Worm (Caenorhabditis elegans) whole organism, L1 larva: ENCODE measurements around the gene K08B12.3.

Source experiments
- ces-1 ChIP-seq: fragments of 150-350 bp; optimal IDR thresholded peaks from 2 replicates; lab custom pipeline; 2014; ENCODE audit warnings: missing biosample characterization, missing genetic modification reagents, missing genetic modification characterization
- egl-27 ChIP-seq, 2 experiments: fragments of 150-350 bp in 1 of 2; sonication (generic microtip); optimal IDR thresholded peaks; 3 replicates each; lab custom pipeline; 2017 to 2018; ENCODE audit warnings: missing biosample characterization in 2 of 2, missing genetic modification characterization in 2 of 2, missing genetic modification reagents in 2 of 2
- lin-14 ChIP-seq: fragments of 200-800 bp; sonication (Bioruptor generic); optimal IDR thresholded peaks from 2 replicates; lab custom pipeline; 2018; ENCODE audit warnings: mild to moderate bottlenecking, missing genetic modification characterization, moderate library complexity, missing compliant biosample characterization
- lir-3 ChIP-seq: sonication (generic microtip); optimal IDR thresholded peaks from 2 replicates; lab custom pipeline; 2016; ENCODE audit warnings: mild to moderate bottlenecking, missing genetic modification characterization, moderate library complexity, missing compliant biosample characterization; ENCODE audit not compliant: poor library complexity
- mep-1 ChIP-seq: fragments of 150-350 bp; optimal IDR thresholded peaks from 2 replicates; lab custom pipeline; 2014; ENCODE audit warnings: missing biosample characterization, missing genetic modification characterization
- nhr-76 ChIP-seq: sonication (generic microtip); optimal IDR thresholded peaks from 2 replicates; lab custom pipeline; 2017; ENCODE audit warnings: missing biosample characterization, missing genetic modification characterization
- nhr-77 ChIP-seq: fragments of 150-350 bp; optimal IDR thresholded peaks from 2 replicates; lab custom pipeline; 2014; ENCODE audit warnings: missing biosample characterization, missing genetic modification characterization
- swsn-7 ChIP-seq: sonication (generic microtip); optimal IDR thresholded peaks from 2 replicates; lab custom pipeline; 2016; ENCODE audit warnings: missing genetic modification characterization, missing compliant biosample characterization
- vab-15 ChIP-seq: sonication (generic microtip); optimal IDR thresholded peaks from 2 replicates; lab custom pipeline; 2017; ENCODE audit warnings: missing genotype, mild to moderate bottlenecking, missing genetic modification characterization, missing compliant biosample characterization

DNA sequence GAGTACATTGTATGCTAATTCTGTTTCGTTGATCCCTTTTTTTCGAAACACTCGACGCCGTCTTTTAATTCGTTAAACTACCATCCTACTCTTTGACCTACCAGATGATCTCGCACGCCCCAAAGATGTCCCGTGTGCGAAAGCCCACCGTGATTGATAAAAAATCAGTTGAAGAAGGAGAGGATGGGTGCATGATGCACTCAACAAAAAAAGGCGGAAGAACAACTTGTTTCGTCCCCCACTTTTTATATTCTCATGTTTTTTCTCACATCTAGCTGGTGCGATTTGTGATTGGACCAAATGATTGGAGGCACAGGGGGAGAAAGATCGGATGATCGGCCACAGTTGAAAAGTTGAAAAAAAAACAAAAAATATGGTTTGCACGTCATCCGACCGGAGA is 3.4 kb downstream of the K08B12.3 start:
- TF ChIP-seq ces-1 (GFP tag; lab: Kevin White, UChicago) (no peak), lin-14 (peak; percentile 57), egl-27 (tag; optimal IDR thresholded peaks at IDR 0.05; lab: Kevin White, UChicago) (no peak), nhr-77 (no peak), lir-3 (tag; lab: Kevin White, UChicago) (no peak), vab-15 (tag; lab: Kevin White, UChicago) (no peak), nhr-76 (tag; lab: Kevin White, UChicago) (no peak), mep-1 (tag; lab: Kevin White, UChicago) (no peak), swsn-7 (tag; lab: Kevin White, UChicago) (no peak)
